Fruit fly (Drosophila melanogaster) whole organism, embryonic: ENCODE measurements around the gene Paics.

ENCODE experiments used
- CG12659 ChIP-seq: fragments of 200-800 bp; sonication (Bioruptor generic); optimal IDR thresholded peaks from 3 replicates; lab custom pipeline; 2017; ENCODE audit warnings: mild to moderate bottlenecking, missing biosample characterization, missing genetic modification reagents, missing genetic modification characterization
- CG13894 ChIP-seq: fragments of 200-800 bp; sonication (Bioruptor generic); optimal IDR thresholded peaks from 3 replicates; lab custom pipeline; 2018; ENCODE audit warnings: missing biosample characterization, mild to moderate bottlenecking, missing genetic modification characterization, moderate library complexity
- CG15696 ChIP-seq: fragments of 200-800 bp; sonication (Bioruptor generic); optimal IDR thresholded peaks from 2 replicates; lab custom pipeline; 2019; ENCODE audit warnings: missing biosample characterization, mild to moderate bottlenecking, missing genetic modification characterization, moderate library complexity
- CG1603 ChIP-seq: fragments of 200-800 bp; sonication (Bioruptor generic); optimal IDR thresholded peaks from 2 replicates; lab custom pipeline; 2019; ENCODE audit warnings: missing biosample characterization, mild to moderate bottlenecking, missing genetic modification characterization, moderate library complexity
- CG17186 ChIP-seq: fragments of 200-800 bp; sonication (Bioruptor generic); optimal IDR thresholded peaks from 3 replicates; lab custom pipeline; 2017; ENCODE audit warnings: missing biosample characterization, missing genetic modification reagents, missing genetic modification characterization
- CG2712 ChIP-seq: fragments of 200-800 bp; optimal IDR thresholded peaks from 3 replicates; lab custom pipeline; 2019; ENCODE audit warnings: missing biosample characterization, mild to moderate bottlenecking, missing genetic modification characterization, moderate library complexity
- CG34422 ChIP-seq: fragments of 200-800 bp; sonication (Bioruptor generic); IDR thresholded peaks from 3 replicates; pipeline ENCODE4 v1.3.6; 2022; ENCODE audit warnings: missing biosample characterization, missing genetic modification characterization
- CG42726 ChIP-seq: fragments of 200-800 bp; sonication (Bioruptor generic); IDR thresholded peaks from 2 replicates; pipeline ENCODE4 v1.3.6; 2022; ENCODE audit warnings: missing biosample characterization, missing genetic modification characterization; ENCODE audit not compliant: partially characterized antibody
- CG4404 ChIP-seq: fragments of 200-800 bp; sonication (Bioruptor generic); IDR thresholded peaks from 2 replicates; pipeline ENCODE4 v1.3.6; 2022; ENCODE audit warnings: missing biosample characterization, missing genetic modification characterization
- CG6175 ChIP-seq: fragments of 200-800 bp; sonication (Bioruptor generic); IDR thresholded peaks from 3 replicates; pipeline ENCODE4 v1.3.6; 2022; ENCODE audit warnings: missing biosample characterization, missing genetic modification characterization
- CG6689 ChIP-seq: fragments of 200-800 bp; sonication (Bioruptor generic); IDR thresholded peaks from 2 replicates; pipeline ENCODE4 v1.3.6; 2022; ENCODE audit warnings: missing biosample characterization, missing genetic modification characterization
- CG7271 ChIP-seq: fragments of 200-800 bp; sonication (Bioruptor generic); optimal IDR thresholded peaks from 2 replicates; lab custom pipeline; 2018; ENCODE audit warnings: missing biosample characterization, mild to moderate bottlenecking, missing genetic modification characterization, moderate library complexity
- CG7786 ChIP-seq: fragments of 200-800 bp; sonication (Bioruptor generic); optimal IDR thresholded peaks from 2 replicates; lab custom pipeline; 2016; ENCODE audit warnings: missing biosample characterization, missing genetic modification characterization
- CG9727 ChIP-seq: fragments of 200-800 bp; sonication (Bioruptor generic); optimal IDR thresholded peaks from 3 replicates; lab custom pipeline; 2017; ENCODE audit warnings: missing biosample characterization, mild to moderate bottlenecking, missing genetic modification characterization
- CG9817 ChIP-seq: fragments of 200-800 bp; sonication (Bioruptor generic); optimal IDR thresholded peaks from 2 replicates; lab custom pipeline; 2018; ENCODE audit warnings: missing biosample characterization, mild to moderate bottlenecking, missing genetic modification characterization, moderate library complexity
- CrebB ChIP-seq: fragments of 200-800 bp; sonication (Bioruptor generic); optimal IDR thresholded peaks from 3 replicates; lab custom pipeline; 2018; ENCODE audit warnings: missing biosample characterization, mild to moderate bottlenecking, missing genetic modification characterization
- D19A ChIP-seq: fragments of 200-800 bp; optimal IDR thresholded peaks from 3 replicates; lab custom pipeline; 2019; ENCODE audit warnings: missing biosample characterization, mild to moderate bottlenecking, missing genetic modification characterization, moderate library complexity
- Doc2 ChIP-seq: fragments of 200-800 bp; sonication (Bioruptor generic); IDR thresholded peaks from 2 replicates; pipeline ENCODE4 v1.3.6; 2022; ENCODE audit warnings: missing biosample characterization, missing genetic modification characterization
- Fer3 ChIP-seq: fragments of 200-800 bp; sonication (Bioruptor generic); optimal IDR thresholded peaks from 2 replicates; lab custom pipeline; 2018; ENCODE audit warnings: missing biosample characterization, mild to moderate bottlenecking, missing genetic modification characterization, moderate library complexity
- Hsf ChIP-seq: fragments of 200-800 bp; sonication (Bioruptor generic); optimal IDR thresholded peaks from 3 replicates; lab custom pipeline; 2016; ENCODE audit warnings: missing biosample characterization, missing genetic modification characterization
- NFAT ChIP-seq: fragments of 200-800 bp; sonication (Bioruptor generic); IDR thresholded peaks from 2 replicates; pipeline ENCODE4 v1.3.6; 2022; ENCODE audit warnings: missing biosample characterization, missing genetic modification characterization
- Xrp1 ChIP-seq: fragments of 200-800 bp; sonication (Bioruptor generic); IDR thresholded peaks from 2 replicates; pipeline ENCODE4 v1.3.6; 2022; ENCODE audit warnings: missing biosample characterization, missing genetic modification characterization
- amos ChIP-seq: fragments of 200-800 bp; sonication (Bioruptor generic); IDR thresholded peaks from 2 replicates; pipeline ENCODE4 v1.3.6; 2022; ENCODE audit warnings: missing biosample characterization, missing genetic modification characterization; ENCODE audit not compliant: partially characterized antibody
- ase ChIP-seq: fragments of 200-800 bp; sonication (Bioruptor generic); IDR thresholded peaks from 3 replicates; pipeline ENCODE4 v1.3.6; 2022; ENCODE audit warnings: missing biosample characterization, missing genetic modification characterization
- bcd ChIP-seq: fragments of 200-800 bp; sonication (Bioruptor generic); optimal IDR thresholded peaks from 2 replicates; lab custom pipeline; 2017; ENCODE audit warnings: missing biosample characterization, mild to moderate bottlenecking, missing genetic modification characterization
- bowl ChIP-seq: fragments of 200-800 bp; sonication (Bioruptor generic); IDR thresholded peaks from 2 replicates; pipeline ENCODE4 v1.3.6; 2022; ENCODE audit warnings: missing biosample characterization, missing genetic modification characterization
- br ChIP-seq: fragments of >200 bp; optimal IDR thresholded peaks from 2 replicates; lab custom pipeline; 2017
- bsh ChIP-seq, 2 experiments: fragments of 200-800 bp; sonication (Bioruptor generic); optimal IDR thresholded peaks; 2 replicates each; lab custom pipeline; 2017 to 2018; ENCODE audit warnings: mild to moderate bottlenecking in 2 of 2, missing biosample characterization in 2 of 2, missing genetic modification characterization in 2 of 2, moderate library complexity in 1 of 2
- cad ChIP-seq: fragments of >200 bp; optimal IDR thresholded peaks from 2 replicates; lab custom pipeline; 2017; ENCODE audit warnings: missing biosample characterization, missing genetic modification characterization
- cato ChIP-seq: fragments of 200-800 bp; sonication (Bioruptor generic); optimal IDR thresholded peaks from 2 replicates; lab custom pipeline; 2016; ENCODE audit warnings: missing biosample characterization, missing genetic modification characterization, borderline replicate concordance
- cg ChIP-seq: fragments of 200-800 bp; sonication (Bioruptor generic); optimal IDR thresholded peaks from 3 replicates; lab custom pipeline; 2019; ENCODE audit warnings: missing biosample characterization, mild to moderate bottlenecking, missing genetic modification characterization, moderate library complexity
- dysf ChIP-seq: fragments of 200-800 bp; sonication (Bioruptor generic); IDR thresholded peaks from 3 replicates; pipeline ENCODE4 v1.3.6; 2022; ENCODE audit warnings: missing biosample characterization, missing genetic modification characterization
- ewg ChIP-seq: fragments of 200-800 bp; sonication (Bioruptor generic); optimal IDR thresholded peaks from 3 replicates; lab custom pipeline; 2017; ENCODE audit warnings: mild to moderate bottlenecking, missing biosample characterization, missing genetic modification reagents, missing genetic modification characterization
- grn ChIP-seq: fragments of 200-800 bp; sonication (Bioruptor generic); optimal IDR thresholded peaks from 3 replicates; lab custom pipeline; 2017; ENCODE audit warnings: missing biosample characterization, missing genetic modification characterization
- h ChIP-seq: fragments of >200 bp; optimal IDR thresholded peaks from 2 replicates; lab custom pipeline; 2017
- hbn ChIP-seq: fragments of 200-800 bp; sonication (Bioruptor generic); IDR thresholded peaks from 2 replicates; pipeline ENCODE4 v1.3.6; 2022; ENCODE audit warnings: missing biosample characterization, missing genetic modification characterization; ENCODE audit not compliant: partially characterized antibody
- jing ChIP-seq: fragments of 200-800 bp; sonication (Bioruptor generic); optimal IDR thresholded peaks from 2 replicates; lab custom pipeline; 2018; ENCODE audit warnings: missing biosample characterization, mild to moderate bottlenecking, missing genetic modification characterization
- mam ChIP-seq: fragments of 200-800 bp; sonication (Bioruptor generic); optimal IDR thresholded peaks from 3 replicates; lab custom pipeline; 2016; ENCODE audit warnings: missing biosample characterization, missing genetic modification characterization
- oc ChIP-seq: fragments of 200-800 bp; sonication (Bioruptor generic); optimal IDR thresholded peaks from 2 replicates; lab custom pipeline; 2018; ENCODE audit warnings: missing biosample characterization, mild to moderate bottlenecking, missing genetic modification characterization, moderate library complexity
- odd ChIP-seq: fragments of 200-800 bp; sonication (Bioruptor generic); optimal IDR thresholded peaks from 2 replicates; lab custom pipeline; 2017; ENCODE audit warnings: missing biosample characterization, mild to moderate bottlenecking, missing genetic modification characterization
- prd ChIP-seq, 3 experiments: fragments of >200 bp in 2 of 3; fragments of 200-800 bp in 1 of 3; sonication (Bioruptor generic) in 1 of 3; optimal IDR thresholded peaks in 2 of 3; IDR thresholded peaks in 1 of 3; 2 replicates in 2 of 3; 3 replicates in 1 of 3; pipeline versions ENCODE4 v1.3.6 to Lab custom; 2017 to 2022; ENCODE audit warnings: missing biosample characterization in 1 of 3, missing genetic modification characterization in 1 of 3
- pros ChIP-seq: fragments of 200-800 bp; sonication (Bioruptor generic); optimal IDR thresholded peaks from 3 replicates; lab custom pipeline; 2019; ENCODE audit warnings: missing biosample characterization, mild to moderate bottlenecking, missing genetic modification characterization, moderate library complexity
- psq ChIP-seq: fragments of 200-800 bp; sonication (Bioruptor generic); optimal IDR thresholded peaks from 2 replicates; lab custom pipeline; 2017; ENCODE audit warnings: missing biosample characterization, missing genetic modification characterization
- repo ChIP-seq: fragments of 200-800 bp; sonication (Bioruptor generic); optimal IDR thresholded peaks from 2 replicates; lab custom pipeline; 2016; ENCODE audit warnings: missing biosample characterization, missing genetic modification characterization
- ro ChIP-seq: fragments of 200-800 bp; sonication (Bioruptor generic); IDR thresholded peaks from 2 replicates; pipeline ENCODE4 v1.3.6; 2022; ENCODE audit warnings: missing biosample characterization, missing genetic modification characterization
- salm ChIP-seq: fragments of 200-800 bp; sonication (Bioruptor generic); optimal IDR thresholded peaks from 2 replicates; lab custom pipeline; 2018; ENCODE audit warnings: missing biosample characterization, mild to moderate bottlenecking, missing genetic modification characterization
- scrt ChIP-seq: fragments of 200-800 bp; sonication (Bioruptor generic); optimal IDR thresholded peaks from 2 replicates; lab custom pipeline; 2018; ENCODE audit warnings: missing biosample characterization, mild to moderate bottlenecking, missing genetic modification characterization, moderate library complexity
- sd ChIP-seq: fragments of 200-800 bp; sonication (Bioruptor generic); optimal IDR thresholded peaks from 3 replicates; lab custom pipeline; 2018; ENCODE audit warnings: missing biosample characterization, mild to moderate bottlenecking, missing genetic modification characterization, moderate library complexity
- sna ChIP-seq: fragments of 200-800 bp; sonication (Bioruptor generic); IDR thresholded peaks from 2 replicates; pipeline ENCODE4 v1.3.6; 2022; ENCODE audit warnings: missing biosample characterization, missing genetic modification characterization; ENCODE audit not compliant: partially characterized antibody
- so ChIP-seq: fragments of 200-800 bp; sonication (Bioruptor generic); IDR thresholded peaks from 3 replicates; pipeline ENCODE4 v1.3.6; 2022; ENCODE audit warnings: missing biosample characterization, missing genetic modification characterization
- wdn ChIP-seq: fragments of 200-800 bp; sonication (Bioruptor generic); IDR thresholded peaks from 2 replicates; pipeline ENCODE4 v1.3.6; 2022; ENCODE audit warnings: missing biosample characterization, missing genetic modification characterization
- zen2 ChIP-seq: fragments of 200-800 bp; sonication (Bioruptor generic); IDR thresholded peaks from 3 replicates; pipeline ENCODE4 v1.3.6; 2022; ENCODE audit warnings: missing biosample characterization, missing genetic modification characterization; ENCODE audit not compliant: partially characterized antibody

Gene Paics

dm6 chrX:12723332-12723731, 37.1 kb downstream of the Paics start (continued):
- TF ChIP-seq salm (tag; lab: Kevin White, UChicago), result no peak
- TF ChIP-seq zen2 (GFP tag; lab: Robert Waterston, UW), result no peak
- no peak for TF ChIP-seq sna (GFP tag; lab: Robert Waterston, UW)
- no peak for TF ChIP-seq ewg
- TF ChIP-seq wdn, result no peak
- no peak for TF ChIP-seq jing
- TF ChIP-seq scrt, result peak; percentile 31
- no peak for TF ChIP-seq amos
- no peak for TF ChIP-seq CG42726 (GFP tag; lab: Robert Waterston, UW)
- no peak for TF ChIP-seq CG7786
- no peak for TF ChIP-seq repo (GFP tag; lab: Kevin White, UChicago)
- TF ChIP-seq oc (tag; lab: Kevin White, UChicago), result no peak
- no peak for TF ChIP-seq CG6175 (GFP tag; lab: Robert Waterston, UW)
- no peak for TF ChIP-seq cad (GFP tag; lab: Kevin White, UChicago)
- peak; percentile 10 for TF ChIP-seq CG12659 (GFP tag; lab: Kevin White, UChicago)
- no peak for TF ChIP-seq CG4404 (GFP tag; lab: Robert Waterston, UW)
- TF ChIP-seq CG15696 (tag; lab: Kevin White, UChicago), result no peak
- peak; percentile 91 for TF ChIP-seq grn (GFP tag; lab: Kevin White, UChicago)
- no peak for TF ChIP-seq br (lab: Kevin White, UChicago)
- peak; percentile 71 for TF ChIP-seq cg (GFP tag; lab: Kevin White, UChicago)
- no peak for TF ChIP-seq CG34422 (GFP tag; lab: Robert Waterston, UW)
- TF ChIP-seq odd (GFP tag; lab: Kevin White, UChicago), result peak; percentile 24
- TF ChIP-seq CG6689 (GFP tag; lab: Robert Waterston, UW), result no peak
- no peak for TF ChIP-seq hbn (GFP tag; lab: Robert Waterston, UW)
- TF ChIP-seq sd (tag; lab: Kevin White, UChicago), result peak; percentile 78
- TF ChIP-seq psq (GFP tag; lab: Kevin White, UChicago), result peak; percentile 5
- no peak for TF ChIP-seq NFAT (GFP tag; lab: Robert Waterston, UW)
- TF ChIP-seq D19A (tag; lab: Kevin White, UChicago), result no peak
- no peak for TF ChIP-seq dysf (GFP tag; lab: Robert Waterston, UW)
- no peak for TF ChIP-seq Xrp1 (GFP tag; lab: Robert Waterston, UW)
- TF ChIP-seq Doc2, result no peak
- TF ChIP-seq pros (GFP tag; lab: Kevin White, UChicago), result no peak
- TF ChIP-seq Fer3 (tag; lab: Kevin White, UChicago), result peak; percentile 14
- TF ChIP-seq CG1603, result no peak
- TF ChIP-seq bsh (GFP tag; optimal IDR thresholded peaks at IDR 0.05; lab: Kevin White, UChicago), result no peak
- no peak for TF ChIP-seq CG17186
- no peak for TF ChIP-seq CG9727 (GFP tag; lab: Kevin White, UChicago)
- TF ChIP-seq CrebB (tag; lab: Kevin White, UChicago), result no peak
- no peak for TF ChIP-seq bowl (GFP tag; lab: Robert Waterston, UW)
- no peak for TF ChIP-seq h (lab: Kevin White, UChicago)
- no peak for TF ChIP-seq so (GFP tag; lab: Robert Waterston, UW)
- no peak for TF ChIP-seq prd (optimal IDR thresholded peaks at IDR 0.05; lab: Kevin White, UChicago)
- TF ChIP-seq prd (GFP tag; IDR thresholded peaks at IDR 0.05; lab: Robert Waterston, UW), result no peak
- no peak for TF ChIP-seq ro
- TF ChIP-seq CG7271 (tag; lab: Kevin White, UChicago), result no peak
- no peak for TF ChIP-seq Hsf (GFP tag; lab: Kevin White, UChicago)
- no peak for TF ChIP-seq cato (GFP tag; lab: Kevin White, UChicago)
- TF ChIP-seq CG13894 (tag; lab: Kevin White, UChicago), result peak; percentile 28
- TF ChIP-seq mam (GFP tag; lab: Kevin White, UChicago), result no peak
- TF ChIP-seq CG9817, result no peak
- TF ChIP-seq bcd (GFP tag; lab: Kevin White, UChicago), result no peak
- TF ChIP-seq CG2712 (tag; lab: Kevin White, UChicago), result no peak
- TF ChIP-seq ase (GFP tag; lab: Robert Waterston, UW), result no peak
